Fruit fly (Drosophila melanogaster) whole organism, embryonic: ENCODE data around the gene CG3815.

Experiments used
- Atf6 ChIP-seq: fragments of 200-800 bp; sonication (Bioruptor generic); IDR thresholded peaks from 2 replicates; pipeline ENCODE4 v1.3.6; 2022; ENCODE audit warnings: missing biosample characterization, missing genetic modification characterization
- Awh ChIP-seq: fragments of 200-800 bp; sonication (Bioruptor generic); IDR thresholded peaks from 2 replicates; pipeline ENCODE4, ENCODE4 v1.3.6; 2022; ENCODE audit warnings: missing biosample characterization, missing genetic modification characterization
- Bgb ChIP-seq: fragments of 200-800 bp; sonication (Bioruptor generic); IDR thresholded peaks from 2 replicates; pipeline ENCODE4 v1.3.6; 2022; ENCODE audit warnings: missing biosample characterization, missing genetic modification characterization; ENCODE audit not compliant: partially characterized antibody
- Bteb2 ChIP-seq: fragments of 200-800 bp; sonication (Bioruptor generic); optimal IDR thresholded peaks from 2 replicates; lab custom pipeline; 2016; ENCODE audit warnings: missing biosample characterization, missing genetic modification characterization
- CG10147 ChIP-seq: fragments of 200-800 bp; sonication (Bioruptor generic); optimal IDR thresholded peaks from 2 replicates; lab custom pipeline; 2019; ENCODE audit warnings: missing biosample characterization, mild to moderate bottlenecking, missing genetic modification characterization, moderate library complexity
- CG1024 ChIP-seq: fragments of 200-800 bp; sonication (Bioruptor generic); IDR thresholded peaks from 2 replicates; pipeline ENCODE4 v1.3.6; 2022; ENCODE audit warnings: missing biosample characterization, missing genetic modification characterization
- CG10321 ChIP-seq: fragments of 200-800 bp; sonication (Bioruptor generic); IDR thresholded peaks from 2 replicates; pipeline ENCODE4 v1.3.6; 2022; ENCODE audit warnings: missing biosample characterization, missing genetic modification characterization
- CG13123 ChIP-seq: fragments of 200-800 bp; sonication (Bioruptor generic); optimal IDR thresholded peaks from 2 replicates; lab custom pipeline; 2016; ENCODE audit warnings: missing biosample characterization, missing genetic modification characterization
- CG14667 ChIP-seq: fragments of 200-800 bp; sonication (Bioruptor generic); IDR thresholded peaks from 2 replicates; pipeline ENCODE4 v1.3.6; 2022; ENCODE audit warnings: missing biosample characterization, missing genetic modification characterization
- CG15479 ChIP-seq: fragments of 200-800 bp; sonication (Bioruptor generic); optimal IDR thresholded peaks from 3 replicates; lab custom pipeline; 2019; ENCODE audit warnings: missing biosample characterization, mild to moderate bottlenecking, missing genetic modification characterization, moderate library complexity
- CG17186 ChIP-seq: fragments of 200-800 bp; sonication (Bioruptor generic); optimal IDR thresholded peaks from 3 replicates; lab custom pipeline; 2017; ENCODE audit warnings: missing biosample characterization, missing genetic modification reagents, missing genetic modification characterization
- CG3163 ChIP-seq: fragments of 200-800 bp; sonication (Bioruptor generic); optimal IDR thresholded peaks from 3 replicates; lab custom pipeline; 2016; ENCODE audit warnings: missing biosample characterization, missing genetic modification characterization
- CG6765 ChIP-seq: fragments of 200-800 bp; sonication (Bioruptor generic); optimal IDR thresholded peaks from 3 replicates; lab custom pipeline; 2017; ENCODE audit warnings: missing biosample characterization, mild to moderate bottlenecking, missing genetic modification characterization
- CG6854 ChIP-seq: fragments of 200-800 bp; sonication (Bioruptor generic); optimal IDR thresholded peaks from 3 replicates; lab custom pipeline; 2017; ENCODE audit warnings: missing biosample characterization, mild to moderate bottlenecking, missing genetic modification characterization
- CG8290 ChIP-seq, 3 experiments: fragments of 200-800 bp; sonication (Bioruptor generic); optimal IDR thresholded peaks; 2 replicates each; lab custom pipeline; 2016 to 2019; ENCODE audit warnings: missing biosample characterization in 3 of 3, missing genetic modification characterization in 3 of 3, mild to moderate bottlenecking in 2 of 3, moderate library complexity in 1 of 3
- CG9437 ChIP-seq: fragments of 200-800 bp; sonication (Bioruptor generic); optimal IDR thresholded peaks from 2 replicates; lab custom pipeline; 2018; ENCODE audit warnings: missing biosample characterization, mild to moderate bottlenecking, missing genetic modification characterization
- Dad ChIP-seq: fragments of 200-800 bp; sonication (Bioruptor generic); optimal IDR thresholded peaks from 3 replicates; lab custom pipeline; 2016; ENCODE audit warnings: missing biosample characterization, missing genetic modification characterization
- Deaf1 ChIP-seq: fragments of 200-800 bp; optimal IDR thresholded peaks from 3 replicates; lab custom pipeline; 2019; ENCODE audit warnings: missing biosample characterization, mild to moderate bottlenecking, missing genetic modification characterization, moderate library complexity
- Dfd ChIP-seq, 2 experiments: fragments of >200 bp; optimal IDR thresholded peaks; 2 replicates each; lab custom pipeline; 2017; ENCODE audit warnings: missing biosample characterization in 2 of 2, missing genetic modification characterization in 2 of 2
- E2f1 ChIP-seq: fragments of 200-800 bp; sonication (Bioruptor generic); IDR thresholded peaks from 2 replicates; pipeline ENCODE4 v1.3.6; 2022; ENCODE audit warnings: missing biosample characterization, missing genetic modification characterization
- HHEX ChIP-seq: fragments of 200-800 bp; sonication (Bioruptor generic); optimal IDR thresholded peaks from 3 replicates; lab custom pipeline; 2017; ENCODE audit warnings: missing biosample characterization, mild to moderate bottlenecking, missing genetic modification characterization, missing genetic modification reagents
- HLH4C ChIP-seq: fragments of 200-800 bp; sonication (Bioruptor generic); IDR thresholded peaks from 3 replicates; pipeline ENCODE4 v1.3.6; 2022; ENCODE audit warnings: missing biosample characterization, missing genetic modification characterization; ENCODE audit not compliant: partially characterized antibody
- Hmr ChIP-seq: fragments of 200-800 bp; sonication (Bioruptor generic); optimal IDR thresholded peaks from 3 replicates; lab custom pipeline; 2017; ENCODE audit warnings: mild to moderate bottlenecking, missing biosample characterization, missing genetic modification reagents, missing genetic modification characterization
- Hr3 ChIP-seq: fragments of 200-800 bp; sonication (Bioruptor generic); optimal IDR thresholded peaks from 3 replicates; lab custom pipeline; 2016; ENCODE audit warnings: missing biosample characterization, missing genetic modification characterization
- Max ChIP-seq: fragments of 200-800 bp; sonication (Bioruptor generic); optimal IDR thresholded peaks from 2 replicates; lab custom pipeline; 2016; ENCODE audit warnings: missing biosample characterization, mild to moderate bottlenecking, missing genetic modification characterization
- NC2β ChIP-seq: fragments of 200-800 bp; sonication (Bioruptor generic); optimal IDR thresholded peaks from 2 replicates; lab custom pipeline; 2016; ENCODE audit warnings: missing biosample characterization, missing genetic modification characterization
- Neu2 ChIP-seq: fragments of 200-800 bp; sonication (Bioruptor generic); optimal IDR thresholded peaks from 3 replicates; lab custom pipeline; 2016; ENCODE audit warnings: missing biosample characterization, missing genetic modification characterization, borderline replicate concordance
- Nf-YB ChIP-seq: fragments of 200-800 bp; sonication (Bioruptor generic); optimal IDR thresholded peaks from 3 replicates; lab custom pipeline; 2019; ENCODE audit warnings: missing biosample characterization, mild to moderate bottlenecking, missing genetic modification characterization, moderate library complexity
- Opbp ChIP-seq: fragments of 200-800 bp; sonication (Bioruptor generic); IDR thresholded peaks from 3 replicates; pipeline ENCODE4 v1.3.6; 2022; ENCODE audit warnings: missing biosample characterization, missing genetic modification characterization; ENCODE audit not compliant: partially characterized antibody
- Ravus ChIP-seq: fragments of 200-800 bp; sonication (Bioruptor generic); IDR thresholded peaks from 2 replicates; pipeline ENCODE4 v1.3.6; 2022; ENCODE audit warnings: missing biosample characterization, missing genetic modification characterization
- Scr ChIP-seq: fragments of 200-800 bp; sonication (Bioruptor generic); IDR thresholded peaks from 2 replicates; pipeline ENCODE4 v1.3.6; 2022; ENCODE audit warnings: missing biosample characterization, missing genetic modification characterization; ENCODE audit not compliant: partially characterized antibody
- Side ChIP-seq: fragments of 200-800 bp; sonication (Bioruptor generic); optimal IDR thresholded peaks from 2 replicates; lab custom pipeline; 2016; ENCODE audit warnings: missing biosample characterization, missing genetic modification characterization
- Stat92E ChIP-seq, 3 experiments: fragments of >200 bp in 2 of 3; fragments of 200-800 bp in 1 of 3; sonication (Bioruptor generic) in 1 of 3; optimal IDR thresholded peaks; 2 replicates each; lab custom pipeline; 2017 to 2019; ENCODE audit warnings: missing biosample characterization in 3 of 3, missing genetic modification characterization in 3 of 3, mild to moderate bottlenecking in 1 of 3, moderate library complexity in 1 of 3
- Vsx1 ChIP-seq: fragments of 200-800 bp; sonication (Bioruptor generic); optimal IDR thresholded peaks from 2 replicates; lab custom pipeline; 2017; ENCODE audit warnings: missing biosample characterization, mild to moderate bottlenecking, missing genetic modification characterization, missing genetic modification reagents
- Xbp1 ChIP-seq: fragments of 200-800 bp; sonication (Bioruptor generic); optimal IDR thresholded peaks from 3 replicates; lab custom pipeline; 2016; ENCODE audit warnings: missing biosample characterization, mild to moderate bottlenecking, missing genetic modification characterization
- abd-A ChIP-seq: fragments of 200-800 bp; sonication (Bioruptor generic); optimal IDR thresholded peaks from 3 replicates; lab custom pipeline; 2019; ENCODE audit warnings: missing biosample characterization, mild to moderate bottlenecking, missing genetic modification characterization, moderate library complexity
- amos ChIP-seq: fragments of 200-800 bp; sonication (Bioruptor generic); IDR thresholded peaks from 2 replicates; pipeline ENCODE4 v1.3.6; 2022; ENCODE audit warnings: missing biosample characterization, missing genetic modification characterization; ENCODE audit not compliant: partially characterized antibody
- cato ChIP-seq: fragments of 200-800 bp; sonication (Bioruptor generic); optimal IDR thresholded peaks from 2 replicates; lab custom pipeline; 2016; ENCODE audit warnings: missing biosample characterization, missing genetic modification characterization, borderline replicate concordance
- chinmo ChIP-seq: fragments of 200-800 bp; sonication (Bioruptor generic); IDR thresholded peaks from 4 replicates; pipeline ENCODE4 v1.3.6; 2022; ENCODE audit warnings: missing biosample characterization, missing genetic modification characterization; ENCODE audit not compliant: partially characterized antibody
- chn ChIP-seq: fragments of 200-800 bp; sonication (Bioruptor generic); optimal IDR thresholded peaks from 2 replicates; lab custom pipeline; 2016; ENCODE audit warnings: missing biosample characterization, missing genetic modification characterization
- crp ChIP-seq, 2 experiments: fragments of 200-800 bp; sonication (Bioruptor generic); optimal IDR thresholded peaks; 2 replicates in 1 of 2; 3 replicates in 1 of 2; lab custom pipeline; 2017; ENCODE audit warnings: missing biosample characterization in 2 of 2, missing genetic modification characterization in 2 of 2, mild to moderate bottlenecking in 1 of 2, moderate library complexity in 1 of 2
- fu2 ChIP-seq: fragments of 200-800 bp; sonication (Bioruptor generic); optimal IDR thresholded peaks from 2 replicates; lab custom pipeline; 2016; ENCODE audit warnings: missing biosample characterization, missing genetic modification characterization
- gro ChIP-seq: fragments of 200-800 bp; sonication (Bioruptor generic); optimal IDR thresholded peaks from 2 replicates; lab custom pipeline; 2016; ENCODE audit warnings: missing biosample characterization, missing genetic modification characterization
- lola ChIP-seq, 3 experiments: fragments of >200 bp in 2 of 3; fragments of 200-800 bp in 1 of 3; sonication (Bioruptor generic) in 1 of 3; optimal IDR thresholded peaks; 2 replicates each; lab custom pipeline; 2017 to 2019; ENCODE audit warnings: missing biosample characterization in 3 of 3, missing genetic modification characterization in 3 of 3, mild to moderate bottlenecking in 1 of 3, moderate library complexity in 1 of 3
- pb ChIP-seq: fragments of 200-800 bp; sonication (Bioruptor generic); optimal IDR thresholded peaks from 3 replicates; lab custom pipeline; 2016; ENCODE audit warnings: missing biosample characterization, missing genetic modification characterization
- seq ChIP-seq: fragments of 200-800 bp; sonication (Bioruptor generic); IDR thresholded peaks from 2 replicates; pipeline ENCODE4 v1.3.6; 2022; ENCODE audit warnings: missing biosample characterization, missing genetic modification characterization

CG3815 gene

DNA sequence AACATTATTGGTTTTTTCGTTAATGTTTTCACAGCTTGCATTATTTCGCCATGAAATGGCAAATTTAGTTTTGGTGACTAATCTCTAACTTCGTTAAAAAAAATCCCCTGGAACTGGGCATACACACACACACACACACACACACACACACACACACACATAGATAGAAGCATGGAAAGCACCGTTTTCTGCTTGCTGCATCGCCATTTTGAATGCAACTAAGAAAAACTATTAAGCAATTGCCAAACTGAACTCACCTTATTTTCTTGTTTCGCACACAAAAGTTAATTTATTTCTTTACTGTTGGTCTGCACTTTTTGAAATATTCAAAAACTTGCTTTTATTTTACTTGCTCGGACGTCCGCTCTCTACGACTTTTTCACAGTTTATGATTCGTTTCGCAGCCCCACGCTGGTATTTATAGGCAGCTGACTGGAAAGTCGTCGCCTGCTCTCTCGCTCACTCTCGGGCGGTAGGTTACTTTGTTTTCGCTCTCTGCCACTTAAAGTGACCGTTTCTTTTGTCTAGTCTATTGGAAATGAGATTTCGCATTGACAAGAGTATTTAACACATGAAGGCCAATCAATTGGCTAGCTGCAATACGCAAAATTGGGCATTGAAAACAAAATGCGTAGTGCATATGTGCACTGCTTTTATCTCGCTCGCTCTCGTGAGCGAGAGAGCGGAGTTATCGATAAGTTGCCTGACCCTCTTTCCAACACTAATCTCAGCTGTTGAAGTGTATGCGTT lies 16.1 kb upstream of the CG3815 start (continued):
- TF ChIP-seq crp (GFP tag; optimal IDR thresholded peaks at IDR 0.05; lab: Kevin White, UChicago) (peak in 1 of 2 experiments; percentile 75), HLH4C (GFP tag; lab: Robert Waterston, UW) (0 out of 3 replicates have a peak, but pooled peaks have one; percentile 43), CG1024 (GFP tag; lab: Robert Waterston, UW) (peak; percentile 24; the same call in 1 of the 2 replicates), CG3163 (GFP tag; lab: Kevin White, UChicago) (peak; percentile 26), CG9437 (GFP tag; lab: Kevin White, UChicago) (peak; percentile 18), CG6854 (GFP tag; lab: Kevin White, UChicago) (peak; percentile 3), Bteb2 (GFP tag; lab: Kevin White, UChicago) (no peak), Hmr (GFP tag; lab: Kevin White, UChicago) (no peak), CG10147 (GFP tag; lab: Kevin White, UChicago) (no peak), gro (peak; percentile 38), HHEX (GFP tag; lab: Kevin White, UChicago) (peak; percentile 37), NC2β (peak; percentile 29), Hr3 (GFP tag; lab: Kevin White, UChicago) (no peak), Opbp (GFP tag; lab: Robert Waterston, UW) (peak; percentile 13; the same call in 1 of the 3 replicates), Stat92E (GFP tag; optimal IDR thresholded peaks at IDR 0.05; lab: Kevin White, UChicago) (peak in 1 of 3 experiments; percentile 57), Ravus (GFP tag; lab: Robert Waterston, UW) (no peak), Dad (no peak), Xbp1 (GFP tag; lab: Kevin White, UChicago) (no peak), Deaf1 (peak; percentile 58), E2f1 (GFP tag; lab: Robert Waterston, UW) (no peak), amos (peak; percentile 26; the same call in 1 of the 2 replicates), cato (no peak), Atf6 (GFP tag; lab: Robert Waterston, UW) (0 out of 2 replicates have a peak, but pooled peaks have one; percentile 29), Scr (GFP tag; lab: Robert Waterston, UW) (0 out of 2 replicates have a peak, but pooled peaks have one; percentile 38), CG8290 (GFP tag; optimal IDR thresholded peaks at IDR 0.05; lab: Kevin White, UChicago) (no peak), CG8290 (tag; optimal IDR thresholded peaks at IDR 0.05; lab: Kevin White, UChicago) (peak; percentile 34 to 47), lola (GFP tag; optimal IDR thresholded peaks at IDR 0.05; lab: Kevin White, UChicago) (no peak), abd-A (peak; percentile 43), CG15479 (GFP tag; lab: Kevin White, UChicago) (peak; percentile 56), Bgb (GFP tag; lab: Robert Waterston, UW) (peak; percentile 35; the same call in 1 of the 2 replicates), Neu2 (GFP tag; lab: Kevin White, UChicago) (no peak), CG14667 (GFP tag; lab: Robert Waterston, UW) (no peak), CG10321 (GFP tag; lab: Robert Waterston, UW) (peak; percentile 78), seq (GFP tag; lab: Robert Waterston, UW) (no peak), Side (GFP tag; lab: Kevin White, UChicago) (peak; percentile 36), CG13123 (no peak), Max (GFP tag; lab: Kevin White, UChicago) (no peak), pb (GFP tag; lab: Kevin White, UChicago) (peak; percentile 19), Nf-YB (peak; percentile 41), chn (peak; percentile 1), Awh (GFP tag; lab: Robert Waterston, UW) (0 out of 2 replicates have a peak, but pooled peaks have one; percentile 10), CG6765 (GFP tag; lab: Kevin White, UChicago) (no peak), fu2 (GFP tag; lab: Kevin White, UChicago) (no peak), Vsx1 (GFP tag; lab: Kevin White, UChicago) (no peak), chinmo (0 out of 4 replicates have a peak, but pooled peaks have one; percentile 62), Dfd (GFP tag; optimal IDR thresholded peaks at IDR 0.05; lab: Kevin White, UChicago) (no peak), CG17186 (no peak)
